Fruit fly (Drosophila melanogaster) whole organism, prepupa: ENCODE results near the gene CG32271.
A peak's percentile ranks its signal among the peaks of the same experiment; 100 is the strongest.

ENCODE experiments used
- Blimp-1 ChIP-seq: fragments of 200-800 bp; sonication (Bioruptor generic); optimal IDR thresholded peaks from 3 replicates; lab custom pipeline; 2017; ENCODE audit warnings: missing biosample characterization, missing genetic modification characterization, mild to moderate bottlenecking, moderate library complexity, missing genetic modification reagents
- CG10631 ChIP-seq: fragments of 200-800 bp; sonication (Bioruptor generic); optimal IDR thresholded peaks from 2 replicates; lab custom pipeline; 2016; ENCODE audit warnings: missing biosample characterization, missing genetic modification characterization
- CG10669 ChIP-seq: fragments of 200-800 bp; sonication (Bioruptor generic); optimal IDR thresholded peaks from 3 replicates; lab custom pipeline; 2018; ENCODE audit warnings: missing biosample characterization, mild to moderate bottlenecking, missing genetic modification characterization, moderate library complexity
- CG11762 ChIP-seq: fragments of 200-800 bp; sonication (Bioruptor generic); optimal IDR thresholded peaks from 3 replicates; lab custom pipeline; 2016; ENCODE audit warnings: missing biosample characterization, missing genetic modification characterization; ENCODE audit not compliant: insufficient read depth
- CG15336 ChIP-seq: fragments of 200-800 bp; sonication (Bioruptor generic); IDR thresholded peaks from 2 replicates; pipeline ENCODE4 v1.3.6; 2022; ENCODE audit warnings: missing biosample characterization, missing genetic modification characterization
- CG1621 ChIP-seq: fragments of 200-800 bp; sonication (Bioruptor generic); optimal IDR thresholded peaks from 3 replicates; lab custom pipeline; 2018; ENCODE audit warnings: missing biosample characterization, mild to moderate bottlenecking, missing genetic modification characterization
- CG16779 ChIP-seq: fragments of 200-800 bp; sonication (Bioruptor generic); optimal IDR thresholded peaks from 3 replicates; lab custom pipeline; 2017; ENCODE audit warnings: missing biosample characterization, mild to moderate bottlenecking, missing genetic modification characterization
- CG3032 ChIP-seq: fragments of 200-800 bp; optimal IDR thresholded peaks from 2 replicates; lab custom pipeline; 2019; ENCODE audit warnings: missing biosample characterization, mild to moderate bottlenecking, missing genetic modification characterization, moderate library complexity
- CG32006 ChIP-seq: fragments of 200-800 bp; sonication (Bioruptor generic); optimal IDR thresholded peaks from 3 replicates; lab custom pipeline; 2017; ENCODE audit warnings: missing biosample characterization, mild to moderate bottlenecking, missing genetic modification characterization
- CG3919 ChIP-seq: fragments of 200-800 bp; sonication (Bioruptor generic); optimal IDR thresholded peaks from 3 replicates; lab custom pipeline; 2016; ENCODE audit warnings: missing biosample characterization, missing genetic modification characterization
- CG6163 ChIP-seq: fragments of 200-800 bp; sonication (Bioruptor generic); IDR thresholded peaks from 3 replicates; pipeline ENCODE4 v1.3.6; 2022; ENCODE audit warnings: missing biosample characterization, missing genetic modification characterization
- CG6276 ChIP-seq: fragments of 200-800 bp; sonication (Bioruptor generic); optimal IDR thresholded peaks from 2 replicates; lab custom pipeline; 2017; ENCODE audit warnings: missing biosample characterization, mild to moderate bottlenecking, missing genetic modification characterization
- CG6792 ChIP-seq: fragments of 200-800 bp; sonication (Bioruptor generic); optimal IDR thresholded peaks from 3 replicates; lab custom pipeline; 2016; ENCODE audit warnings: missing biosample characterization, missing genetic modification characterization
- CG6808 ChIP-seq: fragments of 200-800 bp; sonication (Bioruptor generic); optimal IDR thresholded peaks from 3 replicates; lab custom pipeline; 2017; ENCODE audit warnings: missing biosample characterization, missing genetic modification characterization, mild to moderate bottlenecking, moderate library complexity, missing genetic modification reagents
- CG6854 ChIP-seq: fragments of 200-800 bp; sonication (Bioruptor generic); optimal IDR thresholded peaks from 2 replicates; lab custom pipeline; 2017; ENCODE audit warnings: missing biosample characterization, mild to moderate bottlenecking, missing genetic modification characterization
- CG7368 ChIP-seq: fragments of 200-800 bp; sonication (Bioruptor generic); optimal IDR thresholded peaks from 3 replicates; lab custom pipeline; 2016; ENCODE audit warnings: missing biosample characterization, missing genetic modification characterization
- CG8119 ChIP-seq: fragments of 200-800 bp; sonication (Bioruptor generic); IDR thresholded peaks from 3 replicates; pipeline ENCODE4 v1.3.6; 2022; ENCODE audit warnings: missing biosample characterization, missing genetic modification characterization
- CG8319 ChIP-seq: fragments of 200-800 bp; sonication (Bioruptor generic); optimal IDR thresholded peaks from 3 replicates; lab custom pipeline; 2016; ENCODE audit warnings: missing biosample characterization, missing genetic modification characterization
- CG8632 ChIP-seq: fragments of 200-800 bp; sonication (Bioruptor generic); optimal IDR thresholded peaks from 3 replicates; lab custom pipeline; 2016; ENCODE audit warnings: missing biosample characterization, missing genetic modification characterization
- CG9139 ChIP-seq: fragments of 200-800 bp; sonication (Bioruptor generic); optimal IDR thresholded peaks from 3 replicates; lab custom pipeline; 2017; ENCODE audit warnings: missing biosample characterization, mild to moderate bottlenecking, missing genetic modification characterization
- Eip75B ChIP-seq: fragments of 200-800 bp; sonication (Bioruptor generic); optimal IDR thresholded peaks from 3 replicates; lab custom pipeline; 2016; ENCODE audit warnings: missing biosample characterization, missing genetic modification characterization
- Eip78C ChIP-seq: fragments of 200-800 bp; sonication (Bioruptor generic); peaks from one replicate; lab custom pipeline; 2016; ENCODE audit warnings: missing biosample characterization, missing genetic modification characterization
- Ets21C ChIP-seq: fragments of 200-800 bp; sonication (Bioruptor generic); optimal IDR thresholded peaks from 3 replicates; lab custom pipeline; 2016; ENCODE audit warnings: missing biosample characterization, missing genetic modification characterization
- Ets96B ChIP-seq: fragments of 200-800 bp; optimal IDR thresholded peaks from 2 replicates; lab custom pipeline; 2019; ENCODE audit warnings: missing biosample characterization, mild to moderate bottlenecking, missing genetic modification characterization, moderate library complexity
- Gug ChIP-seq: fragments of 200-800 bp; sonication (Bioruptor generic); IDR thresholded peaks from 2 replicates; pipeline ENCODE4 v1.3.6; 2022; ENCODE audit warnings: missing biosample characterization, missing genetic modification characterization
- Hr38 ChIP-seq: sonication (Bioruptor generic); optimal IDR thresholded peaks from 2 replicates; lab custom pipeline; 2016; ENCODE audit warnings: missing biosample characterization, missing genetic modification characterization
- Hr39 ChIP-seq: fragments of 200-800 bp; sonication (Bioruptor generic); optimal IDR thresholded peaks from 2 replicates; lab custom pipeline; 2016; ENCODE audit warnings: missing biosample characterization, missing genetic modification characterization
- Hr4 ChIP-seq: fragments of 200-800 bp; sonication (Bioruptor generic); optimal IDR thresholded peaks from 3 replicates; lab custom pipeline; 2016; ENCODE audit warnings: missing biosample characterization, missing genetic modification characterization
- Lpt ChIP-seq: fragments of 200-800 bp; sonication (Bioruptor generic); optimal IDR thresholded peaks from 3 replicates; lab custom pipeline; 2016; ENCODE audit warnings: missing biosample characterization, missing genetic modification characterization
- Met ChIP-seq: fragments of 200-800 bp; sonication (Bioruptor generic); optimal IDR thresholded peaks from 3 replicates; lab custom pipeline; 2016; ENCODE audit warnings: missing biosample characterization, missing genetic modification characterization
- OdsH ChIP-seq: fragments of 200-800 bp; sonication (Bioruptor generic); optimal IDR thresholded peaks from 3 replicates; lab custom pipeline; 2016; ENCODE audit warnings: missing biosample characterization, missing genetic modification characterization
- Smox ChIP-seq: fragments of 200-800 bp; sonication (Bioruptor generic); optimal IDR thresholded peaks from 3 replicates; lab custom pipeline; 2016; ENCODE audit warnings: missing biosample characterization, missing genetic modification characterization
- Sox102F ChIP-seq: fragments of 200-800 bp; sonication (Bioruptor generic); optimal IDR thresholded peaks from 2 replicates; lab custom pipeline; 2016; ENCODE audit warnings: missing biosample characterization, mild to moderate bottlenecking, missing genetic modification characterization
- Sox14 ChIP-seq: fragments of 200-800 bp; sonication (Bioruptor generic); optimal IDR thresholded peaks from 3 replicates; lab custom pipeline; 2016; ENCODE audit warnings: missing biosample characterization, missing genetic modification characterization
- Sox15 ChIP-seq: fragments of 200-800 bp; sonication (Bioruptor generic); optimal IDR thresholded peaks from 3 replicates; lab custom pipeline; 2016; ENCODE audit warnings: missing biosample characterization, missing genetic modification characterization
- achi ChIP-seq: fragments of 200-800 bp; sonication (Bioruptor generic); optimal IDR thresholded peaks from 3 replicates; lab custom pipeline; 2016; ENCODE audit warnings: missing biosample characterization, missing genetic modification characterization
- acj6 ChIP-seq: fragments of 200-800 bp; sonication (Bioruptor generic); optimal IDR thresholded peaks from 3 replicates; lab custom pipeline; 2016; ENCODE audit warnings: missing biosample characterization, missing genetic modification characterization
- dac ChIP-seq: fragments of 200-800 bp; sonication (Bioruptor generic); optimal IDR thresholded peaks from 2 replicates; lab custom pipeline; 2017; ENCODE audit warnings: missing biosample characterization, mild to moderate bottlenecking, missing genetic modification characterization
- dsx ChIP-seq: fragments of 200-800 bp; optimal IDR thresholded peaks from 3 replicates; lab custom pipeline; 2019; ENCODE audit warnings: missing biosample characterization, mild to moderate bottlenecking, missing genetic modification characterization, moderate library complexity; ENCODE audit not compliant: poor library complexity, severe bottlenecking
- eg ChIP-seq: fragments of 200-800 bp; sonication (Bioruptor generic); IDR thresholded peaks from 3 replicates; pipeline ENCODE4 v1.3.6; 2022; ENCODE audit warnings: missing biosample characterization, missing genetic modification characterization
- esn ChIP-seq: fragments of 200-800 bp; sonication (Bioruptor generic); optimal IDR thresholded peaks from 2 replicates; lab custom pipeline; 2016; ENCODE audit warnings: missing biosample characterization, mild to moderate bottlenecking, missing genetic modification characterization, moderate library complexity
- fd59A ChIP-seq: fragments of 200-800 bp; sonication (Bioruptor generic); optimal IDR thresholded peaks from 2 replicates; lab custom pipeline; 2017; ENCODE audit warnings: missing biosample characterization, mild to moderate bottlenecking, missing genetic modification characterization, missing genetic modification reagents
- fd85E ChIP-seq: fragments of 200-800 bp; sonication (Bioruptor generic); optimal IDR thresholded peaks from 3 replicates; lab custom pipeline; 2016; ENCODE audit warnings: missing biosample characterization, missing genetic modification characterization
- fkh ChIP-seq: fragments of 200-800 bp; sonication (Bioruptor generic); optimal IDR thresholded peaks from 3 replicates; lab custom pipeline; 2017; ENCODE audit warnings: missing biosample characterization, mild to moderate bottlenecking, missing genetic modification characterization, moderate library complexity
- lz ChIP-seq: fragments of 200-800 bp; sonication (Bioruptor generic); optimal IDR thresholded peaks from 3 replicates; lab custom pipeline; 2016; ENCODE audit warnings: missing biosample characterization, missing genetic modification characterization
- net ChIP-seq: fragments of 200-800 bp; sonication (Bioruptor generic); optimal IDR thresholded peaks from 3 replicates; lab custom pipeline; 2016; ENCODE audit warnings: missing biosample characterization, missing genetic modification characterization
- ss ChIP-seq, 2 experiments: fragments of 200-800 bp; sonication (Bioruptor generic); optimal IDR thresholded peaks; 2 replicates in 1 of 2; 3 replicates in 1 of 2; lab custom pipeline; 2017 to 2018; ENCODE audit warnings: mild to moderate bottlenecking in 2 of 2, missing biosample characterization in 2 of 2, missing genetic modification characterization in 2 of 2, moderate library complexity in 1 of 2
- svp ChIP-seq: fragments of 200-800 bp; sonication (Bioruptor generic); peaks from one replicate; lab custom pipeline; 2016; ENCODE audit warnings: missing biosample characterization, missing genetic modification characterization
- topi ChIP-seq: fragments of 200-800 bp; sonication (Bioruptor generic); optimal IDR thresholded peaks from 3 replicates; lab custom pipeline; 2016; ENCODE audit warnings: missing biosample characterization, missing genetic modification characterization
- vri ChIP-seq: fragments of 200-800 bp; sonication (Bioruptor generic); optimal IDR thresholded peaks from 3 replicates; lab custom pipeline; 2016; ENCODE audit warnings: missing biosample characterization, mild to moderate bottlenecking, missing genetic modification characterization

Gene CG32271

DNA sequence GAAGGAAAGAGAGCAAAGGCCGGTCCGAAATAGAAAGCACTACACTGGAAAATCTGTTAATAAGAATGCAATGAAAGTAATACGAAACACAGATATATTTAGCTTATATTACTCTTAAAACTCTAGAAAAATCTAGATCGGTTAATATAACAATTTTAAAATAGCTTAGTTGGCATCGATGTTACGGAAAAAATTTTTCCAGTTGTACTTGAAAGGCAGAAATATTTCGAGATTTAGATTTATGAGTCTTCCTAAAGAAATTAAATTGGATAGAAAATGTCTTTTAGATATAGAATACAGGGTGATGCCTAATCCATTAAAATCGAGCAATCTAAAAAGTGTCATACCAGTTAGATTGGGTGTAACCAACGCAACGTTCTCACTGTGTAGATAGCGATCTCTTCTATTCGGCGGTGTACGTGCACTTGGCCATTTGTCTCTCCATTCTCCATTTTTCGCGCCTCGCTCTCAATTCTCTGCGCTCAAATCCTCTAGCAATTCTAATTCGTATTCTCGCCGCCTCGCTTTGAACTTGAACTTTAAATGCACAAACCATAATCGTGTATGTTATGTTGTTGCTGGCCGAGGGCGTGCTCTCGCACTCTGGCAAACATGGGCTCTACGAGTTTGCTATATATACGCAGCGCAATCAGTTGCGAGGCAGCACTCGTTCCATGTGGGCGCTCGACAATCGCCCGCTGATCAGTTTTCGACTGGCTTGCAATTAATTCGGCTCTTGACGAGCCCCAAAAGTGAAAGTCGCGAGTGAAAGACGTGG, 47.2 kb upstream of the CG32271 start:
- TF ChIP-seq topi (peak; percentile 17), CG10669 (peak; percentile 59), CG8632 (GFP tag; lab: Kevin White, UChicago) (peak; percentile 60), CG6163 (GFP tag; lab: Robert Waterston, UW) (peak; percentile 48; the same call in 2 of the 3 replicates), fkh (peak; percentile 80), Eip78C (GFP tag; lab: Kevin White, UChicago) (peak; percentile 95), CG9139 (GFP tag; lab: Kevin White, UChicago) (peak; percentile 8), Smox (peak; percentile 33), CG3919 (GFP tag; lab: Kevin White, UChicago) (peak; percentile 84), Hr4 (GFP tag; lab: Kevin White, UChicago) (peak; percentile 96), Sox14 (peak; percentile 91), CG6854 (GFP tag; lab: Kevin White, UChicago) (no peak), Sox15 (peak; percentile 38), CG6792 (GFP tag; lab: Kevin White, UChicago) (peak; percentile 69), CG15336 (peak; percentile 87), Ets21C (no peak), fd85E (GFP tag; lab: Kevin White, UChicago) (no peak), vri (GFP tag; lab: Kevin White, UChicago) (peak; percentile 10), Ets96B (tag; lab: Kevin White, UChicago) (peak; percentile 68), OdsH (GFP tag; lab: Kevin White, UChicago) (peak; percentile 89), Gug (GFP tag; lab: Robert Waterston, UW) (peak; percentile 86), Eip75B (peak; percentile 70), Hr38 (GFP tag; lab: Kevin White, UChicago) (no peak), dsx (peak; percentile 28), Met (GFP tag; lab: Kevin White, UChicago) (peak; percentile 9), dac (GFP tag; lab: Kevin White, UChicago) (peak; percentile 88), acj6 (GFP tag; lab: Kevin White, UChicago) (peak; percentile 86), CG8119 (GFP tag; lab: Robert Waterston, UW) (peak; percentile 94), esn (peak; percentile 39), CG10631 (GFP tag; lab: Kevin White, UChicago) (peak; percentile 90), CG3032 (peak; percentile 63), fd59A (peak; percentile 79), svp (GFP tag; lab: Kevin White, UChicago) (peak; percentile 78), CG11762 (GFP tag; lab: Kevin White, UChicago) (peak; percentile 83), CG1621 (tag; lab: Kevin White, UChicago) (peak; percentile 16), Lpt (GFP tag; lab: Kevin White, UChicago) (peak; percentile 94), net (GFP tag; lab: Kevin White, UChicago) (peak; percentile 84), achi (GFP tag; lab: Kevin White, UChicago) (peak; percentile 90), ss (GFP tag; optimal IDR thresholded peaks at IDR 0.05; lab: Kevin White, UChicago) (peak; percentile 33 to 50), CG32006 (peak; percentile 98), CG7368 (GFP tag; lab: Kevin White, UChicago) (peak; percentile 65), Hr39 (GFP tag; lab: Kevin White, UChicago) (peak; percentile 40), CG6808 (GFP tag; lab: Kevin White, UChicago) (peak; percentile 69), CG16779 (tag; lab: Kevin White, UChicago) (peak; percentile 63), CG6276 (GFP tag; lab: Kevin White, UChicago) (peak; percentile 94), Blimp-1 (GFP tag; lab: Kevin White, UChicago) (peak; percentile 43), eg (GFP tag; lab: Robert Waterston, UW) (peak; percentile 77), CG8319 (GFP tag; lab: Kevin White, UChicago) (no peak), lz (GFP tag; lab: Kevin White, UChicago) (peak; percentile 41), Sox102F (GFP tag; lab: Kevin White, UChicago) (no peak)
